Fruit fly (Drosophila melanogaster): ENCODE data around the gene Sh.
A peak's percentile ranks its signal among the peaks of the same experiment; 100 is the strongest.

Sh gene

dm6 chrX:18092810-18093222, 29.8 kb upstream of the Sh start, which contains the start of gene RhoGAP16F (continued):
- peak; percentile 78 for TF ChIP-seq klu (GFP tag; IDR thresholded peaks at IDR 0.05)
- TF ChIP-seq dysf (GFP tag; IDR thresholded peaks at IDR 0.05), result peak; percentile 88
- TF ChIP-seq CG7963 (GFP tag; IDR thresholded peaks at IDR 0.05; ENCODE audit: partially characterized antibody), result no peak
- TF ChIP-seq CG10979 (tag; optimal IDR thresholded peaks at IDR 0.05), result peak; percentile 83
- peak; percentile 66 for TF ChIP-seq salm (tag; optimal IDR thresholded peaks at IDR 0.05)
- TF ChIP-seq Antp (GFP tag; optimal IDR thresholded peaks at IDR 0.05), result peak; percentile 63
- no peak for TF ChIP-seq chinmo (GFP tag; IDR thresholded peaks at IDR 0.05; ENCODE audit: partially characterized antibody)
- TF ChIP-seq GATAe (GFP tag; conservative IDR thresholded peaks at IDR 0.05), result no peak
- peak; percentile 70 for TF ChIP-seq CG4730 (GFP tag; IDR thresholded peaks at IDR 0.05)
- TF ChIP-seq fd64A (GFP tag; optimal IDR thresholded peaks at IDR 0.05), result peak; percentile 17
- no peak for TF ChIP-seq HLHmδ (GFP tag; optimal IDR thresholded peaks at IDR 0.05)
- peak; percentile 80 for TF ChIP-seq CG10147 (GFP tag; optimal IDR thresholded peaks at IDR 0.05)
- peak; percentile 73 for TF ChIP-seq chm (GFP tag; IDR thresholded peaks at IDR 0.05)
- TF ChIP-seq CG5180 (GFP tag; optimal IDR thresholded peaks at IDR 0.05), result peak; percentile 42
- TF ChIP-seq Sry-δ (GFP tag; optimal IDR thresholded peaks at IDR 0.05), result peak; percentile 19
- 0 out of 2 replicates have a peak, but pooled peaks have one; percentile 25 for TF ChIP-seq cas (GFP tag; IDR thresholded peaks at IDR 0.05)
- peak; percentile 8 for TF ChIP-seq grn (GFP tag; optimal IDR thresholded peaks at IDR 0.05)
- TF ChIP-seq CG15696 (tag; optimal IDR thresholded peaks at IDR 0.05), result peak; percentile 78
- TF ChIP-seq disco-r (GFP tag; optimal IDR thresholded peaks at IDR 0.05), result peak; percentile 58
- TF ChIP-seq prd (optimal IDR thresholded peaks at IDR 0.05), result no peak
- TF ChIP-seq prd (GFP tag; IDR thresholded peaks at IDR 0.05), result peak; percentile 93
- TF ChIP-seq Eip74EF (GFP tag; optimal IDR thresholded peaks at IDR 0.05), result peak in 1 of 2 experiments; percentile 63
- no peak for TF ChIP-seq CG1832 (GFP tag; optimal IDR thresholded peaks at IDR 0.05)
- TF ChIP-seq CG9215 (GFP tag; IDR thresholded peaks at IDR 0.05), result peak; percentile 79
- peak; percentile 88 for TF ChIP-seq CG1602 (GFP tag; optimal IDR thresholded peaks at IDR 0.05)
- TF ChIP-seq Lhr (GFP tag; optimal IDR thresholded peaks at IDR 0.05), result peak; percentile 33
- peak; percentile 68 for TF ChIP-seq CG1647 (GFP tag; optimal IDR thresholded peaks at IDR 0.05)
- peak; percentile 54 for TF ChIP-seq Deaf1 (tag; optimal IDR thresholded peaks at IDR 0.05)
- peak; percentile 80 for TF ChIP-seq al (GFP tag; IDR thresholded peaks at IDR 0.05)
- peak; percentile 55 for TF ChIP-seq CG6683 (GFP tag; optimal IDR thresholded peaks at IDR 0.05)
- peak; percentile 83 for TF ChIP-seq Meics (GFP tag; optimal IDR thresholded peaks at IDR 0.05)
- TF ChIP-seq vfl (GFP tag; optimal IDR thresholded peaks at IDR 0.05), result peak; percentile 79
- TF ChIP-seq Fer1 (GFP tag; optimal IDR thresholded peaks at IDR 0.05), result peak; percentile 79
- TF ChIP-seq sisA (GFP tag; IDR thresholded peaks at IDR 0.05), result peak; percentile 88
- peak; percentile 67 for TF ChIP-seq nerfin-1 (tag; optimal IDR thresholded peaks at IDR 0.05)
- TF ChIP-seq Aef1 (GFP tag; IDR thresholded peaks at IDR 0.05), result peak; percentile 80
- TF ChIP-seq ewg (GFP tag; optimal IDR thresholded peaks at IDR 0.05), result peak; percentile 71
- TF ChIP-seq hkb (optimal IDR thresholded peaks at IDR 0.05), result no peak
- TF ChIP-seq hkb (GFP tag; IDR thresholded peaks at IDR 0.05), result peak; percentile 79
- no peak for TF ChIP-seq hb (GFP tag; IDR thresholded peaks at IDR 0.05; ENCODE audit: partially characterized antibody)
- no peak for TF ChIP-seq Dll (GFP tag; IDR thresholded peaks at IDR 0.05; ENCODE audit: partially characterized antibody)
- TF ChIP-seq CG10321 (GFP tag; IDR thresholded peaks at IDR 0.05), result peak; percentile 43; the same call in 1 of the 2 replicates
- 0 out of 3 replicates have a peak, but pooled peaks have one; percentile 34 for TF ChIP-seq CG2199 (GFP tag; IDR thresholded peaks at IDR 0.05)
- peak; percentile 36; the same call in 1 of the 2 replicates for TF ChIP-seq CG32767 (GFP tag; IDR thresholded peaks at IDR 0.05)
- peak; percentile 36 for TF ChIP-seq CG7928 (GFP tag; optimal IDR thresholded peaks at IDR 0.05)
- peak; percentile 85 for TF ChIP-seq CG15269 (tag; optimal IDR thresholded peaks at IDR 0.05)
- TF ChIP-seq gfzf (GFP tag; optimal IDR thresholded peaks at IDR 0.05), result peak; percentile 5
- TF ChIP-seq CG17361 (GFP tag; IDR thresholded peaks at IDR 0.05), result peak; percentile 90
- peak; percentile 64 for TF ChIP-seq repo (GFP tag; optimal IDR thresholded peaks at IDR 0.05)
- peak; percentile 66 for TF ChIP-seq Gsc (GFP tag; IDR thresholded peaks at IDR 0.05)
- TF ChIP-seq CG16863 (GFP tag; optimal IDR thresholded peaks at IDR 0.05), result peak; percentile 73

Measured in whole organism, embryonic.